Worm (Caenorhabditis elegans) whole organism, L3 larva: Measurements from ENCODE around the gene Y55F3AR.2.

Source experiments
- ZK546.5 ChIP-seq: sonication (generic microtip); optimal IDR thresholded peaks from 2 replicates; lab custom pipeline; 2017; ENCODE audit warnings: missing biosample characterization, missing genetic modification characterization
- ama-1 ChIP-seq: fragments of 150-350 bp; optimal IDR thresholded peaks from 2 replicates; lab custom pipeline; 2018
- elt-1 ChIP-seq: fragments of 150-350 bp; optimal IDR thresholded peaks from 2 replicates; lab custom pipeline; 2014; ENCODE audit warnings: missing biosample characterization, missing genetic modification characterization
- elt-3 ChIP-seq, 3 experiments: fragments of 150-350 bp in 1 of 3; sonication (generic microtip) in 2 of 3; optimal IDR thresholded peaks; 2 replicates in 2 of 3; 4 replicates in 1 of 3; lab custom pipeline; 2014 to 2017; ENCODE audit warnings: missing biosample characterization in 3 of 3, missing genetic modification characterization in 3 of 3
- jun-1 ChIP-seq: fragments of 150-350 bp; optimal IDR thresholded peaks from 2 replicates; lab custom pipeline; 2014; ENCODE audit warnings: missing biosample characterization, missing genetic modification reagents, missing genetic modification characterization
- lin-15B ChIP-seq: fragments of 150-350 bp; optimal IDR thresholded peaks from 2 replicates; lab custom pipeline; 2014; ENCODE audit warnings: missing biosample characterization, missing genetic modification characterization
- nhr-237 ChIP-seq: fragments of 150-350 bp; optimal IDR thresholded peaks from 2 replicates; lab custom pipeline; 2014; ENCODE audit warnings: missing biosample characterization, missing genetic modification characterization
- nhr-25 ChIP-seq: sonication (generic microtip); optimal IDR thresholded peaks from 2 replicates; lab custom pipeline; 2017; ENCODE audit warnings: missing biosample characterization, missing genetic modification characterization
- nhr-43 ChIP-seq: sonication (generic microtip); optimal IDR thresholded peaks from 2 replicates; lab custom pipeline; 2016; ENCODE audit warnings: mild to moderate bottlenecking, missing genetic modification characterization, missing compliant biosample characterization; ENCODE audit not compliant: poor library complexity, severe bottlenecking
- pha-4 ChIP-seq: fragments of 150-350 bp; optimal IDR thresholded peaks from 2 replicates; lab custom pipeline; 2014; ENCODE audit warnings: missing biosample characterization, missing genetic modification reagents, missing genetic modification characterization
- skn-1 ChIP-seq: fragments of 150-350 bp; optimal IDR thresholded peaks from 2 replicates; lab custom pipeline; 2014; ENCODE audit warnings: missing biosample characterization, missing genetic modification characterization
- ztf-4 ChIP-seq: fragments of 150-350 bp; optimal IDR thresholded peaks from 2 replicates; lab custom pipeline; 2014; ENCODE audit warnings: missing biosample characterization, missing genetic modification characterization

DNA sequence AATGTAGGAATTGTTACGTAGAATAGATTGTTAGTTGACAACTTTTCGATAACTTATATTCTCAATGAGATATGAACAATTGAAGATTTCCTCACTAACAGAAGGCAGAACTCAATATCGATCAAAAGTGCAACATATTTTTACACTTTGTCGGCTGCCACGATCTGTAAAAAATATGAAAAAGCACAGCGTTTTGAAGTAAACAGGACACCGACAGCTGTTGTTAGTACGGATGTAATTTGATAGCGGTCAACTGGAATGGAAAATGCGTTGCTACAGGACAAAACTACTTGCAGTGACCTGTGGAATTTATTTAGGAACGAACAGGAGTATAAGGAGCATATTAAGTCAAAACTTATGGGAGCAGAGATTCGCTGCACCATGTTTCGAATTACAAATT lies 11.7 kb downstream of the Y55F3AR.2 start:
- TF ChIP-seq elt-3 (tag; optimal IDR thresholded peaks at IDR 0.05; lab: Kevin White, UChicago) (no peak), pha-4 (no peak), ama-1 (no peak), skn-1 (no peak), nhr-25 (no peak), ztf-4 (tag; lab: Kevin White, UChicago) (no peak), ZK546.5 (tag; lab: Kevin White, UChicago) (no peak), elt-1 (tag; lab: Kevin White, UChicago) (no peak), lin-15B (tag; lab: Kevin White, UChicago) (no peak), nhr-237 (no peak), nhr-43 (tag; lab: Kevin White, UChicago) (no peak), jun-1 (no peak)
